Worm (Caenorhabditis elegans): ENCODE measurements around the gene stau-1.

DNA sequence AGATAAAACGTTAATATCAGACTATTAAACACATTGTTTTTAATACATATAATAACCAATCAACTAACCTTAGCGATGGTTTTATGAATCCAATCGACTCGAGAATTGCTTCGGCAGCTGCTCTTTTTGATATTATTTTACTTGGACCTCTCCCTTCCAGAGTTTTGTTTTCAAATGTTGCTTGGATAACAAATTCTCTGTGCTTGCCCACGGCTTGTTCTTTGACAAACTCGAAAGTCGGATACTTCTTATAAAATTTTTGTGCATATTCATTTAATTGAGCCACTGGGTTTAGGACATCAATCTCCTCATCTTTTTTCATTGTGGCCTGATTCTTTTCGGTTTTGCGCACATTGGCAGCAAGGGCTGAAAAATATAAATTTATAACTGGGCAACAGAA, 10.1 kb downstream of the stau-1 start, which contains the start of gene F55A4.3:
- TF ChIP-seq blmp-1 (tag; optimal IDR thresholded peaks at IDR 0.05; ENCODE audit: insufficient read depth) = no peak
- no peak for TF ChIP-seq nhr-237 (tag; optimal IDR thresholded peaks at IDR 0.05)
- no peak for TF ChIP-seq mdl-1 (tag; optimal IDR thresholded peaks at IDR 0.05)
- no peak for TF ChIP-seq nhr-12 (tag; optimal IDR thresholded peaks at IDR 0.05)
- no peak for TF ChIP-seq dmd-4 (tag; optimal IDR thresholded peaks at IDR 0.05)
- TF ChIP-seq unc-62 (GFP tag; optimal IDR thresholded peaks at IDR 0.05) = no peak
- no peak for TF ChIP-seq F13H6.1 (tag; optimal IDR thresholded peaks at IDR 0.05)
- no peak for TF ChIP-seq sma-3 (GFP tag; optimal IDR thresholded peaks at IDR 0.05)
- TF ChIP-seq Y55F3AM.14 (GFP tag; optimal IDR thresholded peaks at IDR 0.05) = no peak
- no peak for TF ChIP-seq crh-2 (tag; optimal IDR thresholded peaks at IDR 0.05)
- no peak for TF ChIP-seq elt-1 (tag; optimal IDR thresholded peaks at IDR 0.05)
- TF ChIP-seq ama-1 (optimal IDR thresholded peaks at IDR 0.05) = no peak
